Worm (Caenorhabditis elegans) whole organism, L3 larva: ENCODE measurements around the gene Y22D7AL.4.

Experiments used
- R02D3.7 ChIP-seq: fragments of 150-350 bp; optimal IDR thresholded peaks from 2 replicates; lab custom pipeline; 2014; ENCODE audit warnings: missing biosample characterization, missing genetic modification characterization
- egl-5 ChIP-seq: fragments of 150-350 bp; optimal IDR thresholded peaks from 2 replicates; lab custom pipeline; 2017; ENCODE audit warnings: missing biosample characterization, missing genetic modification reagents, missing genetic modification characterization, inconsistent platforms
- elt-3 ChIP-seq, 3 experiments: fragments of 150-350 bp in 1 of 3; sonication (generic microtip) in 2 of 3; optimal IDR thresholded peaks; 2 replicates in 2 of 3; 4 replicates in 1 of 3; lab custom pipeline; 2014 to 2017; ENCODE audit warnings: missing biosample characterization in 3 of 3, missing genetic modification characterization in 3 of 3
- fos-1 ChIP-seq: fragments of 150-350 bp; optimal IDR thresholded peaks from 2 replicates; lab custom pipeline; 2014; ENCODE audit warnings: missing biosample characterization, missing genetic modification characterization
- nhr-28 ChIP-seq: fragments of 150-350 bp; optimal IDR thresholded peaks from 2 replicates; lab custom pipeline; 2014; ENCODE audit warnings: missing biosample characterization, missing genetic modification characterization
- nhr-67 ChIP-seq: fragments of 150-350 bp; optimal IDR thresholded peaks from 2 replicates; lab custom pipeline; 2014; ENCODE audit warnings: missing biosample characterization, missing genetic modification characterization
- nhr-77 ChIP-seq: fragments of 150-350 bp; optimal IDR thresholded peaks from 2 replicates; lab custom pipeline; 2014; ENCODE audit warnings: missing biosample characterization, missing genetic modification characterization

ce11 chrIII:1657380-1657779 lies 30.9 kb downstream of the Y22D7AL.4 start, which contains the start of gene cht-4:
- TF ChIP-seq nhr-77 (tag; lab: Kevin White, UChicago), result no peak
- TF ChIP-seq R02D3.7 (tag; lab: Kevin White, UChicago), result no peak
- no peak for TF ChIP-seq egl-5 (tag; lab: Kevin White, UChicago)
- no peak for TF ChIP-seq nhr-67 (tag; lab: Kevin White, UChicago)
- no peak for TF ChIP-seq elt-3 (tag; optimal IDR thresholded peaks at IDR 0.05; lab: Kevin White, UChicago)
- TF ChIP-seq fos-1 (tag; lab: Kevin White, UChicago), result no peak
- TF ChIP-seq nhr-28 (tag; lab: Kevin White, UChicago), result no peak
